Worm (Caenorhabditis elegans): Measurements from ENCODE around the gene C14A4.12.

ce11 chrII:10659585-10659984 is 46.7 kb downstream of the C14A4.12 start:
- no peak for TF ChIP-seq unc-120 (tag; optimal IDR thresholded peaks at IDR 0.05; ENCODE audit: poor library complexity, severe bottlenecking)
- TF ChIP-seq nhr-237 (tag; optimal IDR thresholded peaks at IDR 0.05), result no peak
- no peak for TF ChIP-seq unc-39 (tag; optimal IDR thresholded peaks at IDR 0.05)
- TF ChIP-seq lin-13 (tag; optimal IDR thresholded peaks at IDR 0.05), result no peak
- no peak for TF ChIP-seq elt-3 (tag; optimal IDR thresholded peaks at IDR 0.05)
- no peak for TF ChIP-seq nhr-12 (tag; optimal IDR thresholded peaks at IDR 0.05)
- no peak for TF ChIP-seq snpc-4 (tag; optimal IDR thresholded peaks at IDR 0.05)
- TF ChIP-seq sptf-1 (tag; optimal IDR thresholded peaks at IDR 0.05), result no peak
- TF ChIP-seq unc-62 (GFP tag; optimal IDR thresholded peaks at IDR 0.05), result no peak
- no peak for TF ChIP-seq lin-32 (GFP tag; optimal IDR thresholded peaks at IDR 0.05)
- TF ChIP-seq mep-1 (tag; optimal IDR thresholded peaks at IDR 0.05), result no peak
- TF ChIP-seq ztf-11 (tag; optimal IDR thresholded peaks at IDR 0.05), result no peak
